Fruit fly (Drosophila melanogaster) whole organism, embryonic: ENCODE results near the gene CG3091.

Source experiments
- Atf-2 ChIP-seq: fragments of 200-800 bp; sonication (Bioruptor generic); optimal IDR thresholded peaks from 2 replicates; lab custom pipeline; 2016; ENCODE audit warnings: missing biosample characterization, missing genetic modification characterization
- Atf6 ChIP-seq: fragments of 200-800 bp; sonication (Bioruptor generic); IDR thresholded peaks from 2 replicates; pipeline ENCODE4 v1.3.6; 2022; ENCODE audit warnings: missing biosample characterization, missing genetic modification characterization
- Awh ChIP-seq: fragments of 200-800 bp; sonication (Bioruptor generic); IDR thresholded peaks from 2 replicates; pipeline ENCODE4, ENCODE4 v1.3.6; 2022; ENCODE audit warnings: missing biosample characterization, missing genetic modification characterization
- C15 ChIP-seq: fragments of 200-800 bp; sonication (Bioruptor generic); IDR thresholded peaks from 3 replicates; pipeline ENCODE4 v1.3.6; 2022; ENCODE audit warnings: missing biosample characterization, missing genetic modification characterization
- CG10462 ChIP-seq: fragments of 200-800 bp; sonication (Bioruptor generic); optimal IDR thresholded peaks from 2 replicates; lab custom pipeline; 2016; ENCODE audit warnings: missing biosample characterization, missing genetic modification characterization
- CG11456 ChIP-seq: fragments of 200-800 bp; sonication (Bioruptor generic); IDR thresholded peaks from 3 replicates; pipeline ENCODE4 v1.3.6; 2022; ENCODE audit warnings: missing biosample characterization, missing genetic modification characterization
- CG14014 ChIP-seq: fragments of 200-800 bp; sonication (Bioruptor generic); IDR thresholded peaks from 2 replicates; pipeline ENCODE4 v1.3.6; 2022; ENCODE audit warnings: missing biosample characterization, missing genetic modification characterization
- CG14965 ChIP-seq: fragments of 200-800 bp; sonication (Bioruptor generic); optimal IDR thresholded peaks from 2 replicates; lab custom pipeline; 2016; ENCODE audit warnings: missing biosample characterization, missing genetic modification characterization, borderline replicate concordance
- CG17385 ChIP-seq: fragments of 200-800 bp; sonication (Bioruptor generic); optimal IDR thresholded peaks from 3 replicates; lab custom pipeline; 2018; ENCODE audit warnings: missing biosample characterization, mild to moderate bottlenecking, missing genetic modification characterization
- CG18764 ChIP-seq: fragments of 200-800 bp; sonication (Bioruptor generic); optimal IDR thresholded peaks from 3 replicates; lab custom pipeline; 2016; ENCODE audit warnings: missing biosample characterization, missing genetic modification characterization
- CG2129 ChIP-seq: fragments of 200-800 bp; sonication (Bioruptor generic); IDR thresholded peaks from 2 replicates; pipeline ENCODE4 v1.3.6; 2022; ENCODE audit warnings: missing biosample characterization, missing genetic modification characterization; ENCODE audit not compliant: partially characterized antibody
- CG2712 ChIP-seq: fragments of 200-800 bp; optimal IDR thresholded peaks from 3 replicates; lab custom pipeline; 2019; ENCODE audit warnings: missing biosample characterization, mild to moderate bottlenecking, missing genetic modification characterization, moderate library complexity
- CG31365 ChIP-seq: fragments of 200-800 bp; sonication (Bioruptor generic); optimal IDR thresholded peaks from 2 replicates; lab custom pipeline; 2018; ENCODE audit warnings: missing biosample characterization, mild to moderate bottlenecking, missing genetic modification characterization
- CG5180 ChIP-seq: fragments of 200-800 bp; sonication (Bioruptor generic); optimal IDR thresholded peaks from 3 replicates; lab custom pipeline; 2017; ENCODE audit warnings: missing biosample characterization, missing genetic modification characterization, mild to moderate bottlenecking, moderate library complexity, missing genetic modification reagents
- CG7271 ChIP-seq: fragments of 200-800 bp; sonication (Bioruptor generic); optimal IDR thresholded peaks from 2 replicates; lab custom pipeline; 2018; ENCODE audit warnings: missing biosample characterization, mild to moderate bottlenecking, missing genetic modification characterization, moderate library complexity
- CG7786 ChIP-seq: fragments of 200-800 bp; sonication (Bioruptor generic); optimal IDR thresholded peaks from 2 replicates; lab custom pipeline; 2016; ENCODE audit warnings: missing biosample characterization, missing genetic modification characterization
- CG7839 ChIP-seq: fragments of 200-800 bp; sonication (Bioruptor generic); optimal IDR thresholded peaks from 3 replicates; lab custom pipeline; 2018; ENCODE audit warnings: missing biosample characterization, mild to moderate bottlenecking, missing genetic modification characterization, moderate library complexity
- CG8765 ChIP-seq: fragments of 200-800 bp; sonication (Bioruptor generic); IDR thresholded peaks from 2 replicates; pipeline ENCODE4 v1.3.6; 2022; ENCODE audit warnings: missing biosample characterization, missing genetic modification characterization
- Deaf1 ChIP-seq: fragments of 200-800 bp; optimal IDR thresholded peaks from 3 replicates; lab custom pipeline; 2019; ENCODE audit warnings: missing biosample characterization, mild to moderate bottlenecking, missing genetic modification characterization, moderate library complexity
- Dip3 ChIP-seq: fragments of 200-800 bp; sonication (Bioruptor generic); optimal IDR thresholded peaks from 3 replicates; lab custom pipeline; 2016; ENCODE audit warnings: missing biosample characterization, missing genetic modification characterization
- Doc2 ChIP-seq: fragments of 200-800 bp; sonication (Bioruptor generic); IDR thresholded peaks from 2 replicates; pipeline ENCODE4 v1.3.6; 2022; ENCODE audit warnings: missing biosample characterization, missing genetic modification characterization
- Drgx ChIP-seq: fragments of 200-800 bp; sonication (Bioruptor generic); IDR thresholded peaks from 2 replicates; pipeline ENCODE4 v1.3.6; 2022; ENCODE audit warnings: missing biosample characterization, missing genetic modification characterization
- E2f2 ChIP-seq: fragments of 200-800 bp; sonication (Bioruptor generic); IDR thresholded peaks from 2 replicates; pipeline ENCODE4 v1.3.6; 2022; ENCODE audit warnings: missing biosample characterization, missing genetic modification characterization
- HLH54F ChIP-seq: fragments of 200-800 bp; sonication (Bioruptor generic); optimal IDR thresholded peaks from 3 replicates; lab custom pipeline; 2016; ENCODE audit warnings: missing biosample characterization, missing genetic modification characterization
- Hr51 ChIP-seq, 2 experiments: fragments of 200-800 bp; sonication (Bioruptor generic); optimal IDR thresholded peaks; 2 replicates in 1 of 2; 3 replicates in 1 of 2; lab custom pipeline; 2016 to 2018; ENCODE audit warnings: missing biosample characterization in 2 of 2, missing genetic modification characterization in 2 of 2, mild to moderate bottlenecking in 1 of 2, moderate library complexity in 1 of 2
- MBD-R2 ChIP-seq: fragments of 200-800 bp; sonication (Bioruptor generic); IDR thresholded peaks from 2 replicates; pipeline ENCODE4 v1.3.6; 2022; ENCODE audit warnings: missing biosample characterization, missing genetic modification characterization
- Ptx1 ChIP-seq: fragments of 200-800 bp; sonication (Bioruptor generic); IDR thresholded peaks from 2 replicates; pipeline ENCODE4 v1.3.6; 2022; ENCODE audit warnings: missing biosample characterization, missing genetic modification characterization
- Rx ChIP-seq: fragments of 200-800 bp; sonication (Bioruptor generic); IDR thresholded peaks from 2 replicates; pipeline ENCODE4 v1.3.6; 2022; ENCODE audit warnings: missing biosample characterization, missing genetic modification characterization
- Side ChIP-seq: fragments of 200-800 bp; sonication (Bioruptor generic); optimal IDR thresholded peaks from 2 replicates; lab custom pipeline; 2016; ENCODE audit warnings: missing biosample characterization, missing genetic modification characterization
- Sry-δ ChIP-seq: fragments of 200-800 bp; sonication (Bioruptor generic); optimal IDR thresholded peaks from 2 replicates; lab custom pipeline; 2016; ENCODE audit warnings: missing biosample characterization, missing genetic modification characterization
- ara ChIP-seq: fragments of 200-800 bp; sonication (Bioruptor generic); IDR thresholded peaks from 2 replicates; pipeline ENCODE4 v1.3.6; 2022; ENCODE audit warnings: missing biosample characterization, missing genetic modification characterization
- br ChIP-seq: fragments of >200 bp; optimal IDR thresholded peaks from 2 replicates; lab custom pipeline; 2017
- cg ChIP-seq: fragments of 200-800 bp; sonication (Bioruptor generic); optimal IDR thresholded peaks from 3 replicates; lab custom pipeline; 2019; ENCODE audit warnings: missing biosample characterization, mild to moderate bottlenecking, missing genetic modification characterization, moderate library complexity
- en ChIP-seq: fragments of 200-800 bp; sonication (Bioruptor generic); optimal IDR thresholded peaks from 2 replicates; lab custom pipeline; 2016; ENCODE audit warnings: missing biosample characterization, missing genetic modification characterization
- fd96Cb ChIP-seq: fragments of 200-800 bp; sonication (Bioruptor generic); optimal IDR thresholded peaks from 2 replicates; lab custom pipeline; 2018; ENCODE audit warnings: missing biosample characterization, mild to moderate bottlenecking, missing genetic modification characterization, moderate library complexity
- grn ChIP-seq: fragments of 200-800 bp; sonication (Bioruptor generic); optimal IDR thresholded peaks from 3 replicates; lab custom pipeline; 2017; ENCODE audit warnings: missing biosample characterization, missing genetic modification characterization
- gsb-n ChIP-seq: fragments of 200-800 bp; sonication (Bioruptor generic); optimal IDR thresholded peaks from 3 replicates; lab custom pipeline; 2018; ENCODE audit warnings: missing biosample characterization, mild to moderate bottlenecking, missing genetic modification characterization
- hkb ChIP-seq, 2 experiments: fragments of 200-800 bp in 1 of 2; fragments of >200 bp in 1 of 2; sonication (Bioruptor generic) in 1 of 2; IDR thresholded peaks in 1 of 2; optimal IDR thresholded peaks in 1 of 2; 2 replicates each; pipeline versions ENCODE4 v1.3.6 to Lab custom; 2017 to 2022; ENCODE audit warnings: missing biosample characterization in 1 of 2, missing genetic modification characterization in 1 of 2
- kay ChIP-seq: fragments of 200-800 bp; sonication (Bioruptor generic); optimal IDR thresholded peaks from 2 replicates; lab custom pipeline; 2016; ENCODE audit warnings: missing biosample characterization, missing genetic modification characterization
- ken ChIP-seq: fragments of 200-800 bp; sonication (Bioruptor generic); IDR thresholded peaks from 3 replicates; pipeline ENCODE4 v1.3.6; 2022; ENCODE audit warnings: missing biosample characterization, missing genetic modification characterization
- luna ChIP-seq: fragments of 200-800 bp; sonication (Bioruptor generic); optimal IDR thresholded peaks from 2 replicates; lab custom pipeline; 2016; ENCODE audit warnings: missing biosample characterization, missing genetic modification characterization
- pan ChIP-seq, 4 experiments: fragments of >200 bp in 3 of 4; fragments of 200-800 bp in 1 of 4; sonication (Bioruptor generic) in 1 of 4; optimal IDR thresholded peaks in 3 of 4; IDR thresholded peaks in 1 of 4; 2 replicates each; pipeline versions ENCODE4 v1.3.6 to Lab custom; 2017 to 2022; ENCODE audit warnings: missing biosample characterization in 2 of 4, missing genetic modification characterization in 2 of 4, mixed read lengths in 1 of 4
- psq ChIP-seq: fragments of 200-800 bp; sonication (Bioruptor generic); optimal IDR thresholded peaks from 2 replicates; lab custom pipeline; 2017; ENCODE audit warnings: missing biosample characterization, missing genetic modification characterization
- ro ChIP-seq: fragments of 200-800 bp; sonication (Bioruptor generic); IDR thresholded peaks from 2 replicates; pipeline ENCODE4 v1.3.6; 2022; ENCODE audit warnings: missing biosample characterization, missing genetic modification characterization
- sd ChIP-seq: fragments of 200-800 bp; sonication (Bioruptor generic); optimal IDR thresholded peaks from 3 replicates; lab custom pipeline; 2018; ENCODE audit warnings: missing biosample characterization, mild to moderate bottlenecking, missing genetic modification characterization, moderate library complexity
- sr ChIP-seq: fragments of 200-800 bp; sonication (Bioruptor generic); IDR thresholded peaks from 3 replicates; pipeline ENCODE4 v1.3.6; 2022; ENCODE audit warnings: missing biosample characterization, missing genetic modification characterization
- tio ChIP-seq: fragments of 200-800 bp; sonication (Bioruptor generic); optimal IDR thresholded peaks from 2 replicates; lab custom pipeline; 2017; ENCODE audit warnings: missing biosample characterization, missing genetic modification characterization, inconsistent platforms
- trem ChIP-seq: fragments of 200-800 bp; optimal IDR thresholded peaks from 3 replicates; lab custom pipeline; 2019; ENCODE audit warnings: missing biosample characterization, mild to moderate bottlenecking, missing genetic modification characterization, moderate library complexity
- ttk ChIP-seq: fragments of 200-800 bp; sonication (Bioruptor generic); IDR thresholded peaks from 2 replicates; pipeline ENCODE4 v2.1.2; 2022; ENCODE audit warnings: missing biosample characterization, missing genetic modification characterization
- wdn ChIP-seq: fragments of 200-800 bp; sonication (Bioruptor generic); IDR thresholded peaks from 2 replicates; pipeline ENCODE4 v1.3.6; 2022; ENCODE audit warnings: missing biosample characterization, missing genetic modification characterization

Gene CG3091

dm6 chrX:2298708-2299370 lies 44.8 kb upstream of the CG3091 start (continued):
- TF ChIP-seq HLH54F (peak; percentile 54), Drgx (GFP tag; lab: Robert Waterston, UW) (peak; percentile 94), ttk (GFP tag; lab: Robert Waterston, UW) (peak; percentile 73), Hr51 (GFP tag; optimal IDR thresholded peaks at IDR 0.05; lab: Kevin White, UChicago) (peak; percentile 63 to 79), luna (GFP tag; lab: Kevin White, UChicago) (no peak), CG7271 (peak; percentile 68), en (GFP tag; lab: Kevin White, UChicago) (peak; percentile 67), sr (GFP tag; lab: Robert Waterston, UW) (peak; percentile 70; the same call in 2 of the 3 replicates), E2f2 (peak; percentile 65), CG31365 (tag; lab: Kevin White, UChicago) (peak; percentile 34), fd96Cb (tag; lab: Kevin White, UChicago) (peak; percentile 79), br (lab: Kevin White, UChicago) (no peak), MBD-R2 (GFP tag; lab: Robert Waterston, UW) (0 out of 2 replicates have a peak, but pooled peaks have one; percentile 13), Doc2 (GFP tag; lab: Robert Waterston, UW) (no peak), Dip3 (peak; percentile 10), CG8765 (GFP tag; lab: Robert Waterston, UW) (peak; percentile 73), Atf6 (peak; percentile 47; the same call in 1 of the 2 replicates), kay (GFP tag; lab: Kevin White, UChicago) (peak; percentile 32), Deaf1 (peak; percentile 69), Awh (GFP tag; lab: Robert Waterston, UW) (peak; percentile 89), CG17385 (GFP tag; lab: Kevin White, UChicago) (peak; percentile 79), CG7786 (GFP tag; lab: Kevin White, UChicago) (peak; percentile 70), ken (GFP tag; lab: Robert Waterston, UW) (peak; percentile 88), tio (GFP tag; lab: Kevin White, UChicago) (peak; percentile 59), CG14014 (peak; percentile 53; the same call in 1 of the 2 replicates), psq (GFP tag; lab: Kevin White, UChicago) (peak; percentile 40), Ptx1 (GFP tag; lab: Robert Waterston, UW) (peak; percentile 77), pan (optimal IDR thresholded peaks at IDR 0.05; lab: Kevin White, UChicago) (no peak), pan (GFP tag; optimal IDR thresholded peaks at IDR 0.05 in 1 of 2, IDR thresholded peaks at IDR 0.05 in 1 of 2) (peak in 1 of 2 experiments; percentile 88), Rx (GFP tag; lab: Robert Waterston, UW) (peak; percentile 82), gsb-n (tag; lab: Kevin White, UChicago) (peak; percentile 91), CG7839 (peak; percentile 80), sd (tag; lab: Kevin White, UChicago) (peak; percentile 77), CG5180 (GFP tag; lab: Kevin White, UChicago) (peak; percentile 59), ara (GFP tag; lab: Robert Waterston, UW) (peak; percentile 95), wdn (GFP tag; lab: Robert Waterston, UW) (no peak), CG2712 (tag; lab: Kevin White, UChicago) (peak; percentile 94), CG10462 (GFP tag; lab: Kevin White, UChicago) (peak; percentile 60), CG11456 (no peak), ro (GFP tag; lab: Robert Waterston, UW) (no peak), hkb (optimal IDR thresholded peaks at IDR 0.05; lab: Kevin White, UChicago) (no peak), hkb (GFP tag; IDR thresholded peaks at IDR 0.05; lab: Robert Waterston, UW) (peak; percentile 87), C15 (GFP tag; lab: Robert Waterston, UW) (no peak), grn (GFP tag; lab: Kevin White, UChicago) (peak; percentile 46), CG2129 (GFP tag; lab: Robert Waterston, UW) (no peak), Side (peak; percentile 87), CG14965 (no peak), CG18764 (GFP tag; lab: Kevin White, UChicago) (peak; percentile 66), Sry-δ (GFP tag; lab: Kevin White, UChicago) (peak; percentile 34), Atf-2 (GFP tag; lab: Kevin White, UChicago) (peak; percentile 70), cg (GFP tag; lab: Kevin White, UChicago) (peak; percentile 82), trem (tag; lab: Kevin White, UChicago) (peak; percentile 81)
